Worm (Caenorhabditis elegans) whole organism, young adult: ENCODE results near the gene F23F1.10.

ENCODE experiments used
- B0336.3 ChIP-seq: fragments of 200-800 bp; sonication (Bioruptor generic); IDR thresholded peaks from 2 replicates; pipeline ENCODE4 v1.3.6; 2022; ENCODE audit warnings: missing genetic modification characterization, missing compliant biosample characterization
- D2030.7 ChIP-seq: fragments of 200-800 bp; sonication (Bioruptor generic); IDR thresholded peaks from 2 replicates; pipeline ENCODE4 v1.3.6; 2022; ENCODE audit warnings: missing genetic modification reagents, missing genetic modification characterization, missing compliant biosample characterization
- F22D6.2 ChIP-seq: sonication (generic microtip); optimal IDR thresholded peaks from 2 replicates; lab custom pipeline; 2016; ENCODE audit warnings: mild to moderate bottlenecking, missing genetic modification characterization, missing compliant biosample characterization
- F37B4.10 ChIP-seq: fragments of 200-800 bp; sonication (Bioruptor generic); IDR thresholded peaks from 2 replicates; pipeline ENCODE4 v1.3.6; 2022; ENCODE audit warnings: missing genetic modification characterization, missing compliant biosample characterization
- F52B5.7 ChIP-seq: sonication (generic microtip); optimal IDR thresholded peaks from 2 replicates; lab custom pipeline; 2016; ENCODE audit warnings: mild to moderate bottlenecking, missing genetic modification characterization, missing compliant biosample characterization
- F55B11.4 ChIP-seq: sonication (generic microtip); optimal IDR thresholded peaks from 2 replicates; lab custom pipeline; 2016; ENCODE audit warnings: missing compliant biosample characterization, missing genetic modification characterization, borderline replicate concordance; ENCODE audit not compliant: insufficient read depth
- K11D2.4 ChIP-seq: fragments of 200-800 bp; sonication (Bioruptor generic); IDR thresholded peaks from 2 replicates; pipeline ENCODE4 v1.3.6; 2022; ENCODE audit warnings: missing genetic modification reagents, missing genetic modification characterization, missing compliant biosample characterization
- K12H6.12 ChIP-seq: fragments of 200-800 bp; sonication (Bioruptor generic); optimal IDR thresholded peaks from 2 replicates; lab custom pipeline; 2018; ENCODE audit warnings: mild to moderate bottlenecking, missing genetic modification characterization, missing compliant biosample characterization
- T07F8.4 ChIP-seq: sonication (generic microtip); optimal IDR thresholded peaks from 2 replicates; lab custom pipeline; 2016; ENCODE audit warnings: mild to moderate bottlenecking, missing genetic modification characterization, moderate library complexity, missing compliant biosample characterization
- T26A5.8 ChIP-seq: sonication (generic microtip); optimal IDR thresholded peaks from 2 replicates; lab custom pipeline; 2016; ENCODE audit warnings: missing genetic modification characterization, missing compliant biosample characterization
- Y95B8A.8 ChIP-seq: fragments of 200-800 bp; sonication (Bioruptor generic); IDR thresholded peaks from 2 replicates; pipeline ENCODE4 v1.3.6; 2022; ENCODE audit warnings: missing genetic modification reagents, missing genetic modification characterization, missing compliant biosample characterization
- ZK185.1 ChIP-seq: sonication (generic microtip); optimal IDR thresholded peaks from 2 replicates; lab custom pipeline; 2016; ENCODE audit warnings: mild to moderate bottlenecking, missing genetic modification characterization, missing compliant biosample characterization; ENCODE audit not compliant: poor library complexity, severe bottlenecking
- akir-1 ChIP-seq: fragments of 200-800 bp; sonication (Bioruptor generic); optimal IDR thresholded peaks from 2 replicates; lab custom pipeline; 2018; ENCODE audit warnings: mild to moderate bottlenecking, missing genetic modification characterization, moderate library complexity, missing compliant biosample characterization
- aptf-2 ChIP-seq: fragments of 200-800 bp; sonication (Bioruptor generic); conservative IDR thresholded peaks from 2 replicates; pipeline ENCODE4 v1.3.6; 2022; ENCODE audit warnings: missing genetic modification reagents, missing genetic modification characterization, missing compliant biosample characterization
- attf-3 ChIP-seq: fragments of 200-800 bp; sonication (Bioruptor generic); conservative IDR thresholded peaks from 2 replicates; pipeline ENCODE4 v1.3.6; 2022; ENCODE audit warnings: missing genetic modification reagents, missing genetic modification characterization, missing compliant biosample characterization
- attf-5 ChIP-seq: fragments of 200-800 bp; sonication (Bioruptor generic); optimal IDR thresholded peaks from 2 replicates; lab custom pipeline; 2018; ENCODE audit warnings: mild to moderate bottlenecking, missing genetic modification characterization, missing compliant biosample characterization
- attf-6 ChIP-seq: fragments of 200-800 bp; sonication (Bioruptor generic); IDR thresholded peaks from 2 replicates; pipeline ENCODE4 v1.3.6; 2022; ENCODE audit warnings: missing genetic modification reagents, missing genetic modification characterization, missing compliant biosample characterization
- ccch-3 ChIP-seq: fragments of 200-800 bp; sonication (Bioruptor generic); optimal IDR thresholded peaks from 2 replicates; lab custom pipeline; 2018; ENCODE audit warnings: mild to moderate bottlenecking, missing genetic modification characterization, missing compliant biosample characterization
- cebp-1 ChIP-seq, 2 experiments: fragments of 200-800 bp in 1 of 2; sonication (Bioruptor generic) in 1 of 2; sonication (generic microtip) in 1 of 2; IDR thresholded peaks in 1 of 2; optimal IDR thresholded peaks in 1 of 2; 2 replicates each; pipeline versions ENCODE4 v1.3.6 to Lab custom; 2017 to 2022; ENCODE audit warnings: missing compliant biosample characterization in 2 of 2, missing genetic modification characterization in 2 of 2, mild to moderate bottlenecking in 1 of 2, missing genetic modification reagents in 1 of 2, moderate library complexity in 1 of 2
- ceh-100 ChIP-seq: fragments of 200-800 bp; sonication (Bioruptor generic); IDR thresholded peaks from 2 replicates; pipeline ENCODE4 v1.3.6; 2022; ENCODE audit warnings: missing genetic modification reagents, missing genetic modification characterization, missing compliant biosample characterization
- ceh-58 ChIP-seq: fragments of 200-800 bp; sonication (Bioruptor generic); IDR thresholded peaks from 2 replicates; pipeline ENCODE4 v1.3.6; 2022; ENCODE audit warnings: missing genetic modification characterization, missing compliant biosample characterization
- ceh-79 ChIP-seq: sonication (generic microtip); optimal IDR thresholded peaks from 2 replicates; lab custom pipeline; 2017; ENCODE audit warnings: mild to moderate bottlenecking, missing genetic modification characterization, missing compliant biosample characterization
- chd-7 ChIP-seq: sonication (generic microtip); optimal IDR thresholded peaks from 2 replicates; lab custom pipeline; 2016; ENCODE audit warnings: mild to moderate bottlenecking, missing genetic modification characterization, moderate library complexity, missing compliant biosample characterization
- dox-1 ChIP-seq: fragments of 200-800 bp; sonication (Bioruptor generic); IDR thresholded peaks from 2 replicates; pipeline ENCODE4 v1.3.6; 2022; ENCODE audit warnings: missing genetic modification reagents, missing genetic modification characterization, missing compliant biosample characterization
- him-1 ChIP-seq: sonication (generic microtip); optimal IDR thresholded peaks from 2 replicates; lab custom pipeline; 2016; ENCODE audit warnings: missing genotype, missing genetic modification reagents, missing genetic modification characterization, missing compliant biosample characterization
- hmg-20 ChIP-seq: fragments of 200-800 bp; sonication (Bioruptor generic); IDR thresholded peaks from 2 replicates; pipeline ENCODE4 v1.3.6; 2022; ENCODE audit warnings: missing genetic modification reagents, missing genetic modification characterization, missing compliant biosample characterization
- lag-1 ChIP-seq: fragments of 200-800 bp; sonication (Bioruptor generic); IDR thresholded peaks from 2 replicates; pipeline ENCODE4 v1.3.6; 2022; ENCODE audit warnings: missing genetic modification reagents, missing genetic modification characterization, missing compliant biosample characterization
- lin-26 ChIP-seq: fragments of 200-800 bp; sonication (Bioruptor generic); IDR thresholded peaks from 2 replicates; pipeline ENCODE4 v1.3.6; 2022; ENCODE audit warnings: missing genetic modification reagents, missing genetic modification characterization, missing compliant biosample characterization
- lin-35 ChIP-seq, 3 experiments: fragments of 150-350 bp in 2 of 3; sonication (generic microtip) in 1 of 3; optimal IDR thresholded peaks; 2 replicates each; lab custom pipeline; 2014 to 2018; ENCODE audit warnings: missing biosample characterization in 3 of 3, missing genetic modification characterization in 3 of 3, missing genetic modification reagents in 3 of 3
- lin-40 ChIP-seq: sonication (generic microtip); optimal IDR thresholded peaks from 2 replicates; lab custom pipeline; 2016; ENCODE audit warnings: missing genetic modification characterization, mild to moderate bottlenecking, missing compliant biosample characterization, missing genotype, missing genetic modification reagents
- lsl-1 ChIP-seq: fragments of 200-800 bp; sonication (Bioruptor generic); optimal IDR thresholded peaks from 2 replicates; lab custom pipeline; 2018; ENCODE audit warnings: mild to moderate bottlenecking, missing genetic modification characterization, moderate library complexity, missing compliant biosample characterization
- lsy-27 ChIP-seq: sonication (generic microtip); optimal IDR thresholded peaks from 2 replicates; lab custom pipeline; 2017; ENCODE audit warnings: missing genetic modification characterization, mild to moderate bottlenecking, missing compliant biosample characterization, antibody characterized with exemption, missing genotype, borderline replicate concordance; ENCODE audit not compliant: insufficient read depth
- madf-10 ChIP-seq: sonication (generic microtip); optimal IDR thresholded peaks from 2 replicates; lab custom pipeline; 2016; ENCODE audit warnings: mild to moderate bottlenecking, missing genetic modification characterization, missing compliant biosample characterization
- madf-8 ChIP-seq: fragments of 200-800 bp; sonication (Bioruptor generic); conservative IDR thresholded peaks from 2 replicates; pipeline ENCODE4 v1.3.6; 2022; ENCODE audit warnings: missing genetic modification reagents, missing genetic modification characterization, missing compliant biosample characterization
- mes-4 ChIP-seq: sonication (generic microtip); optimal IDR thresholded peaks from 2 replicates; lab custom pipeline; 2016; ENCODE audit warnings: missing genotype, missing genetic modification characterization, missing compliant biosample characterization
- nfya-1 ChIP-seq: sonication (generic microtip); optimal IDR thresholded peaks from 2 replicates; lab custom pipeline; 2017; ENCODE audit warnings: antibody characterized with exemption, missing compliant biosample characterization, missing genetic modification characterization, borderline replicate concordance; ENCODE audit not compliant: insufficient read depth
- nfya-2 ChIP-seq: fragments of 200-800 bp; sonication (Bioruptor generic); IDR thresholded peaks from 2 replicates; pipeline ENCODE4 v1.3.6; 2022; ENCODE audit warnings: missing genetic modification reagents, missing genetic modification characterization, missing compliant biosample characterization
- nhr-179 ChIP-seq: sonication (generic microtip); optimal IDR thresholded peaks from 2 replicates; lab custom pipeline; 2016; ENCODE audit warnings: mild to moderate bottlenecking, missing genetic modification characterization, missing compliant biosample characterization
- nhr-80 ChIP-seq: sonication (generic microtip); optimal IDR thresholded peaks from 2 replicates; lab custom pipeline; 2016; ENCODE audit warnings: missing genetic modification characterization, missing compliant biosample characterization
- repo-1 ChIP-seq: sonication (generic microtip); optimal IDR thresholded peaks from 2 replicates; lab custom pipeline; 2017; ENCODE audit warnings: mild to moderate bottlenecking, missing genetic modification characterization, missing compliant biosample characterization
- sea-2 ChIP-seq: fragments of 200-800 bp; sonication (Bioruptor generic); IDR thresholded peaks from 2 replicates; pipeline ENCODE4 v1.3.6; 2022; ENCODE audit warnings: missing genetic modification characterization, missing compliant biosample characterization
- snpc-1.3 ChIP-seq: sonication (generic microtip); optimal IDR thresholded peaks from 2 replicates; lab custom pipeline; 2017; ENCODE audit warnings: missing genetic modification characterization, mild to moderate bottlenecking, missing compliant biosample characterization, antibody characterized with exemption, moderate library complexity, missing genotype, missing genetic modification reagents; ENCODE audit not compliant: insufficient read depth
- snpc-3.4 ChIP-seq: sonication (generic microtip); optimal IDR thresholded peaks from 2 replicates; lab custom pipeline; 2017; ENCODE audit warnings: missing genetic modification characterization, mild to moderate bottlenecking, missing compliant biosample characterization, antibody characterized with exemption, moderate library complexity, missing genotype, missing genetic modification reagents
- tbp1 ChIP-seq: fragments of 200-800 bp; sonication (Bioruptor generic); optimal IDR thresholded peaks from 2 replicates; lab custom pipeline; 2018; ENCODE audit warnings: mild to moderate bottlenecking, missing genetic modification characterization, missing compliant biosample characterization
- tlf-1 ChIP-seq: fragments of 200-800 bp; sonication (Bioruptor generic); optimal IDR thresholded peaks from 2 replicates; lab custom pipeline; 2018; ENCODE audit warnings: mild to moderate bottlenecking, missing genetic modification characterization, missing compliant biosample characterization
- ztf-18 ChIP-seq: sonication (generic microtip); optimal IDR thresholded peaks from 2 replicates; lab custom pipeline; 2016; ENCODE audit warnings: missing genotype, mild to moderate bottlenecking, missing genetic modification characterization, missing compliant biosample characterization
- ztf-22 ChIP-seq: fragments of 200-800 bp; sonication (Bioruptor generic); optimal IDR thresholded peaks from 2 replicates; lab custom pipeline; 2018; ENCODE audit warnings: mild to moderate bottlenecking, missing genetic modification characterization, moderate library complexity, missing compliant biosample characterization
- ztf-26 ChIP-seq: sonication (generic microtip); optimal IDR thresholded peaks from 2 replicates; lab custom pipeline; 2017; ENCODE audit warnings: missing genetic modification characterization, missing compliant biosample characterization

The F23F1.10 gene

ce11 chrII:24559-24998 is 17.2 kb downstream of the F23F1.10 start, which contains the start of gene enee-1 (continued):
- TF ChIP-seq lin-35 (GFP tag; optimal IDR thresholded peaks at IDR 0.05; lab: Kevin White, UChicago) (peak; percentile 1 to 83 (median 58)), hmg-20 (GFP tag; lab: Robert Waterston, UW) (0 out of 2 replicates have a peak, but pooled peaks have one; percentile 36), K11D2.4 (GFP tag; lab: Robert Waterston, UW) (no peak), ccch-3 (GFP tag; lab: Kevin White, UChicago) (no peak), K12H6.12 (tag; lab: Kevin White, UChicago) (peak; percentile 39), mes-4 (no peak), tlf-1 (peak; percentile 36), lin-40 (tag; lab: Kevin White, UChicago) (peak; percentile 82), lsy-27 (tag; lab: Kevin White, UChicago) (no peak), cebp-1 (GFP tag; IDR thresholded peaks at IDR 0.05; lab: Robert Waterston, UW) (no peak), cebp-1 (tag; optimal IDR thresholded peaks at IDR 0.05; lab: Kevin White, UChicago) (peak; percentile 60), sea-2 (GFP tag; lab: Robert Waterston, UW) (no peak), madf-10 (tag; lab: Kevin White, UChicago) (peak; percentile 19), T26A5.8 (no peak), madf-8 (GFP tag; lab: Robert Waterston, UW) (no peak), attf-6 (no peak), ZK185.1 (tag; lab: Kevin White, UChicago) (peak; percentile 2), T07F8.4 (tag; lab: Kevin White, UChicago) (no peak), ceh-100 (no peak), F37B4.10 (GFP tag; lab: Robert Waterston, UW) (no peak), tbp1 (GFP tag; lab: Kevin White, UChicago) (peak; percentile 19), nhr-80 (tag; lab: Kevin White, UChicago) (no peak), Y95B8A.8 (GFP tag; lab: Robert Waterston, UW) (no peak), ztf-18 (tag; lab: Kevin White, UChicago) (peak; percentile 94), snpc-3.4 (tag; lab: Kevin White, UChicago) (no peak), lsl-1 (GFP tag; lab: Kevin White, UChicago) (no peak), ztf-26 (peak; percentile 56), F22D6.2 (tag; lab: Kevin White, UChicago) (no peak), attf-3 (GFP tag; lab: Robert Waterston, UW) (peak; percentile 43; the same call in 1 of the 2 replicates), D2030.7 (peak; percentile 46), him-1 (tag; lab: Kevin White, UChicago) (no peak), ceh-79 (tag; lab: Kevin White, UChicago) (no peak), lag-1 (no peak), F52B5.7 (no peak), F55B11.4 (no peak), nfya-1 (tag; lab: Kevin White, UChicago) (no peak), ztf-22 (no peak), nfya-2 (GFP tag; lab: Robert Waterston, UW) (no peak), nhr-179 (tag; lab: Kevin White, UChicago) (no peak), repo-1 (peak; percentile 53), ceh-58 (GFP tag; lab: Robert Waterston, UW) (no peak), chd-7 (no peak), dox-1 (GFP tag; lab: Robert Waterston, UW) (peak; percentile 64; the same call in 1 of the 2 replicates), attf-5 (GFP tag; lab: Kevin White, UChicago) (no peak), akir-1 (GFP tag; lab: Kevin White, UChicago) (no peak), snpc-1.3 (tag; lab: Kevin White, UChicago) (no peak), B0336.3 (GFP tag; lab: Robert Waterston, UW) (0 out of 2 replicates have a peak, but pooled peaks have one; percentile 37), lin-26 (GFP tag; lab: Robert Waterston, UW) (no peak), aptf-2 (GFP tag; lab: Robert Waterston, UW) (no peak)
